Worm (Caenorhabditis elegans) whole organism, L1 larva: ENCODE data around the gene Y49A10A.2.

Experiments used
- F16B12.6 ChIP-seq: fragments of 150-350 bp; optimal IDR thresholded peaks from 2 replicates; lab custom pipeline; 2014; ENCODE audit warnings: missing biosample characterization, missing genetic modification characterization
- Y116A8C.19 ChIP-seq: sonication (generic microtip); optimal IDR thresholded peaks from 2 replicates; lab custom pipeline; 2016; ENCODE audit warnings: missing compliant biosample characterization, missing genetic modification characterization, borderline replicate concordance
- aly-2 ChIP-seq: fragments of 150-350 bp; optimal IDR thresholded peaks from 2 replicates; lab custom pipeline; 2014; ENCODE audit warnings: missing biosample characterization, missing genetic modification characterization
- ceh-8 ChIP-seq: fragments of 200-800 bp; sonication (Bioruptor generic); optimal IDR thresholded peaks from 2 replicates; lab custom pipeline; 2018; ENCODE audit warnings: mild to moderate bottlenecking, missing genetic modification characterization, moderate library complexity, missing compliant biosample characterization
- ceh-88 ChIP-seq: fragments of 200-800 bp; sonication (Bioruptor generic); IDR thresholded peaks from 2 replicates; pipeline ENCODE4 v1.3.6; 2022; ENCODE audit warnings: missing genetic modification characterization, missing compliant biosample characterization
- ceh-90 ChIP-seq: sonication (generic microtip); optimal IDR thresholded peaks from 2 replicates; lab custom pipeline; 2016; ENCODE audit warnings: missing genetic modification characterization, missing compliant biosample characterization
- ces-1 ChIP-seq: fragments of 150-350 bp; optimal IDR thresholded peaks from 2 replicates; lab custom pipeline; 2014; ENCODE audit warnings: missing biosample characterization, missing genetic modification reagents, missing genetic modification characterization
- efl-1 ChIP-seq, 4 experiments: fragments of 150-350 bp; optimal IDR thresholded peaks in 3 of 4; peaks in 1 of 4; 1 replicate in 1 of 4; 2 replicates in 3 of 4; lab custom pipeline; 2014; ENCODE audit warnings: missing biosample characterization in 2 of 4, missing genetic modification characterization in 2 of 4, missing genetic modification reagents in 2 of 4
- elt-2 ChIP-seq: sonication (generic microtip); optimal IDR thresholded peaks from 2 replicates; lab custom pipeline; 2016; ENCODE audit warnings: missing genetic modification characterization, mild to moderate bottlenecking, inconsistent platforms, missing compliant biosample characterization, missing genetic modification reagents
- elt-3 ChIP-seq, 6 experiments: fragments of 150-350 bp in 1 of 6; sonication (generic microtip); optimal IDR thresholded peaks; 2 replicates each; lab custom pipeline; 2017 to 2018; ENCODE audit warnings: missing biosample characterization in 6 of 6, missing genetic modification characterization in 6 of 6, inconsistent platforms in 1 of 6
- ets-5 ChIP-seq: fragments of 200-800 bp; sonication (Bioruptor generic); IDR thresholded peaks from 2 replicates; pipeline ENCODE4 v1.3.6; 2022; ENCODE audit warnings: missing genetic modification characterization, missing compliant biosample characterization
- fkh-10 ChIP-seq: sonication (generic microtip); optimal IDR thresholded peaks from 2 replicates; lab custom pipeline; 2017; ENCODE audit warnings: missing biosample characterization, missing genetic modification reagents, missing genetic modification characterization
- fkh-8 ChIP-seq: sonication (generic microtip); optimal IDR thresholded peaks from 2 replicates; lab custom pipeline; 2016; ENCODE audit warnings: mild to moderate bottlenecking, missing genetic modification characterization, missing compliant biosample characterization
- fos-1 ChIP-seq: fragments of 150-350 bp; optimal IDR thresholded peaks from 2 replicates; lab custom pipeline; 2014; ENCODE audit warnings: missing biosample characterization, missing genetic modification characterization
- grh-1 ChIP-seq: fragments of 200-800 bp; sonication (Bioruptor generic); IDR thresholded peaks from 2 replicates; pipeline ENCODE4 v1.3.6; 2022; ENCODE audit warnings: missing genetic modification reagents, missing genetic modification characterization, missing compliant biosample characterization
- hlh-4 ChIP-seq: sonication (generic microtip); optimal IDR thresholded peaks from 2 replicates; lab custom pipeline; 2016; ENCODE audit warnings: mild to moderate bottlenecking, missing genetic modification characterization, missing compliant biosample characterization
- hpl-2 ChIP-seq: fragments of 150-350 bp; optimal IDR thresholded peaks from 2 replicates; lab custom pipeline; 2014; ENCODE audit warnings: missing biosample characterization, missing genetic modification reagents, missing genetic modification characterization
- irx-1 ChIP-seq: sonication (generic microtip); optimal IDR thresholded peaks from 2 replicates; lab custom pipeline; 2016; ENCODE audit warnings: missing genetic modification characterization, missing compliant biosample characterization
- jun-1 ChIP-seq: fragments of 150-350 bp; optimal IDR thresholded peaks from 2 replicates; lab custom pipeline; 2014; ENCODE audit warnings: missing biosample characterization, missing genetic modification reagents, missing genetic modification characterization
- lin-13 ChIP-seq: fragments of 150-350 bp; optimal IDR thresholded peaks from 2 replicates; lab custom pipeline; 2014; ENCODE audit warnings: missing biosample characterization, missing genetic modification reagents, missing genetic modification characterization
- lin-14 ChIP-seq: fragments of 200-800 bp; sonication (Bioruptor generic); optimal IDR thresholded peaks from 2 replicates; lab custom pipeline; 2018; ENCODE audit warnings: mild to moderate bottlenecking, missing genetic modification characterization, moderate library complexity, missing compliant biosample characterization
- lin-15B ChIP-seq: fragments of 150-350 bp; sonication (generic microtip); optimal IDR thresholded peaks from 3 replicates; lab custom pipeline; 2014; ENCODE audit warnings: missing biosample characterization, missing genetic modification characterization
- lin-39 ChIP-seq: fragments of 150-350 bp; optimal IDR thresholded peaks from 2 replicates; lab custom pipeline; 2014; ENCODE audit warnings: missing biosample characterization, missing genetic modification reagents, missing genetic modification characterization
- lsy-2 ChIP-seq, 2 experiments: fragments of 150-350 bp; optimal IDR thresholded peaks; 2 replicates each; lab custom pipeline; 2014; ENCODE audit warnings: missing biosample characterization in 2 of 2, missing genetic modification characterization in 2 of 2
- mdl-1 ChIP-seq, 2 experiments: fragments of 150-350 bp; optimal IDR thresholded peaks; 2 replicates each; lab custom pipeline; 2014 to 2017; ENCODE audit warnings: missing biosample characterization in 2 of 2, missing genetic modification characterization in 2 of 2, inconsistent platforms in 1 of 2
- mep-1 ChIP-seq: fragments of 150-350 bp; optimal IDR thresholded peaks from 2 replicates; lab custom pipeline; 2014; ENCODE audit warnings: missing biosample characterization, missing genetic modification characterization
- nhr-12 ChIP-seq: sonication (generic microtip); optimal IDR thresholded peaks from 2 replicates; lab custom pipeline; 2017; ENCODE audit warnings: missing biosample characterization, missing genetic modification characterization
- nhr-19 ChIP-seq: fragments of 200-800 bp; sonication (Bioruptor generic); conservative IDR thresholded peaks from 2 replicates; pipeline ENCODE4 v1.3.6; 2022; ENCODE audit warnings: missing genetic modification characterization, missing compliant biosample characterization
- nhr-20 ChIP-seq: sonication (generic microtip); optimal IDR thresholded peaks from 2 replicates; lab custom pipeline; 2016; ENCODE audit warnings: mild to moderate bottlenecking, missing genetic modification characterization, missing compliant biosample characterization
- nhr-237 ChIP-seq: fragments of 150-350 bp; optimal IDR thresholded peaks from 2 replicates; lab custom pipeline; 2014; ENCODE audit warnings: missing biosample characterization, missing genetic modification characterization
- nhr-71 ChIP-seq: sonication (generic microtip); optimal IDR thresholded peaks from 2 replicates; lab custom pipeline; 2016; ENCODE audit warnings: mild to moderate bottlenecking, missing genetic modification characterization, moderate library complexity, missing compliant biosample characterization
- nhr-76 ChIP-seq: sonication (generic microtip); optimal IDR thresholded peaks from 2 replicates; lab custom pipeline; 2017; ENCODE audit warnings: missing biosample characterization, missing genetic modification characterization
- nhr-77 ChIP-seq: fragments of 150-350 bp; optimal IDR thresholded peaks from 2 replicates; lab custom pipeline; 2014; ENCODE audit warnings: missing biosample characterization, missing genetic modification characterization
- pag-3 ChIP-seq: sonication (generic microtip); optimal IDR thresholded peaks from 2 replicates; lab custom pipeline; 2017; ENCODE audit warnings: missing genetic modification characterization, mild to moderate bottlenecking, missing compliant biosample characterization, antibody characterized with exemption, borderline replicate concordance; ENCODE audit not compliant: insufficient read depth
- pax-3 ChIP-seq: fragments of 200-800 bp; sonication (Bioruptor generic); optimal IDR thresholded peaks from 2 replicates; lab custom pipeline; 2018; ENCODE audit warnings: mild to moderate bottlenecking, missing genetic modification characterization, moderate library complexity, missing compliant biosample characterization
- rnt-1 ChIP-seq: sonication (generic microtip); optimal IDR thresholded peaks from 2 replicates; lab custom pipeline; 2016; ENCODE audit warnings: mild to moderate bottlenecking, missing genetic modification characterization, moderate library complexity, missing compliant biosample characterization
- snu-23 ChIP-seq: sonication (generic microtip); optimal IDR thresholded peaks from 2 replicates; lab custom pipeline; 2016; ENCODE audit warnings: missing genetic modification characterization, missing compliant biosample characterization
- tlp-1 ChIP-seq: fragments of 150-350 bp; optimal IDR thresholded peaks from 2 replicates; lab custom pipeline; 2014; ENCODE audit warnings: missing biosample characterization, missing genetic modification characterization
- unc-62 ChIP-seq: fragments of 150-350 bp; optimal IDR thresholded peaks from 2 replicates; lab custom pipeline; 2014; ENCODE audit warnings: missing biosample characterization, missing genetic modification reagents, missing genetic modification characterization
- vab-15 ChIP-seq: sonication (generic microtip); optimal IDR thresholded peaks from 2 replicates; lab custom pipeline; 2017; ENCODE audit warnings: missing genotype, mild to moderate bottlenecking, missing genetic modification characterization, missing compliant biosample characterization
- xbp-1 ChIP-seq: sonication (generic microtip); optimal IDR thresholded peaks from 2 replicates; lab custom pipeline; 2016; ENCODE audit warnings: missing genetic modification characterization, missing compliant biosample characterization
- zag-1 ChIP-seq: fragments of 150-350 bp; optimal IDR thresholded peaks from 2 replicates; lab custom pipeline; 2014; ENCODE audit warnings: missing biosample characterization, missing genetic modification characterization
- ztf-4 ChIP-seq: fragments of 150-350 bp; optimal IDR thresholded peaks from 2 replicates; lab custom pipeline; 2014; ENCODE audit warnings: missing biosample characterization, missing genetic modification characterization

The Y49A10A.2 gene

ce11 chrX:10406203-10406602 is 33.7 kb upstream of the Y49A10A.2 start, which contains the start of gene gur-3 (continued):
- TF ChIP-seq lin-15B (tag; lab: Kevin White, UChicago): no peak
- TF ChIP-seq, all 84 proteins: peak for 0

ce11 chrX:10404051-10404450 is 31.6 kb upstream of the Y49A10A.2 start:
- TF ChIP-seq nhr-76: no peak
- TF ChIP-seq efl-1 (optimal IDR thresholded peaks at IDR 0.05; lab: Kevin White, UChicago): no peak
- TF ChIP-seq efl-1 (GFP tag; optimal IDR thresholded peaks at IDR 0.05 in 1 of 2; lab: Kevin White, UChicago): no peak
- TF ChIP-seq ceh-88 (GFP tag; lab: Robert Waterston, UW): no peak
- TF ChIP-seq nhr-71 (tag; lab: Kevin White, UChicago): no peak
- no peak for TF ChIP-seq fos-1 (tag; lab: Kevin White, UChicago)
- TF ChIP-seq elt-3 (tag; optimal IDR thresholded peaks at IDR 0.05; lab: Kevin White, UChicago): no peak
- TF ChIP-seq rnt-1 (tag; lab: Kevin White, UChicago): no peak
- no peak for TF ChIP-seq tlp-1 (tag; lab: Kevin White, UChicago)
- no peak for TF ChIP-seq lin-39
- no peak for TF ChIP-seq zag-1 (tag; lab: Kevin White, UChicago)
- TF ChIP-seq pag-3 (tag; lab: Kevin White, UChicago): no peak
- no peak for TF ChIP-seq ces-1 (GFP tag; lab: Kevin White, UChicago)

- TF ChIP-seq elt-2 (tag; lab: Kevin White, UChicago) (no peak), aly-2 (peak; percentile 6)
Measured at ce11 chrX:10401118-10401517, 28.7 kb upstream of the Y49A10A.2 start.

ce11 chrX:10396509-10397292 is 24.2 kb upstream of the Y49A10A.2 start, which contains the start of gene pkn-1:
Gene pkn-1, plus strand, starts transcription at chrX:10397242.
- TF ChIP-seq lin-13 (GFP tag; lab: Kevin White, UChicago): no peak
- TF ChIP-seq unc-62 (GFP tag; lab: Kevin White, UChicago): no peak
- TF ChIP-seq fkh-8 (tag; lab: Kevin White, UChicago): no peak
- TF ChIP-seq lin-14 (GFP tag; lab: Kevin White, UChicago): peak; percentile 54
- TF ChIP-seq mdl-1 (tag; optimal IDR thresholded peaks at IDR 0.05; lab: Kevin White, UChicago): no peak
- TF ChIP-seq F16B12.6 (tag; lab: Kevin White, UChicago): no peak
- no peak for TF ChIP-seq jun-1 (tag; lab: Kevin White, UChicago)
- no peak for TF ChIP-seq efl-1 (optimal IDR thresholded peaks at IDR 0.05; lab: Kevin White, UChicago)
- peak in 1 of 2 experiments; percentile 2 for TF ChIP-seq efl-1 (GFP tag; optimal IDR thresholded peaks at IDR 0.05 in 1 of 2; lab: Kevin White, UChicago)
- TF ChIP-seq pax-3: no peak
- TF ChIP-seq elt-2 (tag; lab: Kevin White, UChicago): peak; percentile 9
- TF ChIP-seq irx-1 (tag; lab: Kevin White, UChicago): no peak
- no peak for TF ChIP-seq ztf-4 (tag; lab: Kevin White, UChicago)

- peak; percentile 21 for TF ChIP-seq nhr-77 (tag; lab: Kevin White, UChicago)
- TF ChIP-seq ets-5 (GFP tag; lab: Robert Waterston, UW): no peak
- TF ChIP-seq nhr-12 (tag; lab: Kevin White, UChicago): no peak
- no peak for TF ChIP-seq hlh-4 (tag; lab: Kevin White, UChicago)
- TF ChIP-seq lin-13 (GFP tag; lab: Kevin White, UChicago): no peak
- TF ChIP-seq fkh-10: no peak
- TF ChIP-seq lsy-2 (tag; optimal IDR thresholded peaks at IDR 0.05; lab: Kevin White, UChicago): no peak
- peak; percentile 58 for TF ChIP-seq mep-1 (tag; lab: Kevin White, UChicago)
- peak; percentile 45 for TF ChIP-seq nhr-20 (tag; lab: Kevin White, UChicago)
- no peak for TF ChIP-seq ceh-90 (tag; lab: Kevin White, UChicago)
- TF ChIP-seq fkh-8 (tag; lab: Kevin White, UChicago): no peak
- no peak for TF ChIP-seq hpl-2 (GFP tag; lab: Kevin White, UChicago)
- TF ChIP-seq snu-23: peak; percentile 10
- TF ChIP-seq ceh-8: no peak
- no peak for TF ChIP-seq efl-1 (optimal IDR thresholded peaks at IDR 0.05; lab: Kevin White, UChicago)
- no peak for TF ChIP-seq efl-1 (GFP tag; optimal IDR thresholded peaks at IDR 0.05 in 1 of 2; lab: Kevin White, UChicago)
- TF ChIP-seq nhr-237: no peak
- TF ChIP-seq vab-15 (tag; lab: Kevin White, UChicago): no peak
- TF ChIP-seq grh-1: no peak
- TF ChIP-seq Y116A8C.19 (tag; lab: Kevin White, UChicago): no peak
- no peak for TF ChIP-seq lin-39
- 0 out of 2 replicates have a peak, but pooled peaks have one; percentile 6 for TF ChIP-seq nhr-19
- TF ChIP-seq xbp-1 (tag; lab: Kevin White, UChicago): no peak
Measured at ce11 chrX:10395668-10396067, 23.2 kb upstream of the Y49A10A.2 start.
